Worm (Caenorhabditis elegans) whole organism, L3 larva: ENCODE measurements around the gene srx-82.

Experiments used
- R02D3.7 ChIP-seq: fragments of 150-350 bp; optimal IDR thresholded peaks from 2 replicates; lab custom pipeline; 2014; ENCODE audit warnings: missing biosample characterization, missing genetic modification characterization
- ZK546.5 ChIP-seq: sonication (generic microtip); optimal IDR thresholded peaks from 2 replicates; lab custom pipeline; 2017; ENCODE audit warnings: missing biosample characterization, missing genetic modification characterization
- ama-1 ChIP-seq: fragments of 150-350 bp; optimal IDR thresholded peaks from 2 replicates; lab custom pipeline; 2018
- ceh-16 ChIP-seq: sonication (generic microtip); optimal IDR thresholded peaks from 2 replicates; lab custom pipeline; 2017; ENCODE audit warnings: missing biosample characterization, missing genetic modification characterization
- ceh-28 ChIP-seq: fragments of 150-350 bp; optimal IDR thresholded peaks from 2 replicates; lab custom pipeline; 2014; ENCODE audit warnings: missing biosample characterization, missing genetic modification reagents, missing genetic modification characterization
- ceh-82 ChIP-seq: fragments of 150-350 bp; optimal IDR thresholded peaks from 2 replicates; lab custom pipeline; 2014; ENCODE audit warnings: missing biosample characterization, missing genetic modification characterization
- ceh-9 ChIP-seq: sonication (generic microtip); optimal IDR thresholded peaks from 2 replicates; lab custom pipeline; 2018; ENCODE audit warnings: missing biosample characterization, missing genetic modification characterization
- daf-12 ChIP-seq: fragments of 150-350 bp; optimal IDR thresholded peaks from 2 replicates; lab custom pipeline; 2014; ENCODE audit warnings: missing biosample characterization, missing genetic modification reagents, missing genetic modification characterization
- egl-27 ChIP-seq: sonication (generic microtip); optimal IDR thresholded peaks from 4 replicates; lab custom pipeline; 2017; ENCODE audit warnings: missing biosample characterization, missing genetic modification reagents, missing genetic modification characterization
- egl-5 ChIP-seq: fragments of 150-350 bp; optimal IDR thresholded peaks from 2 replicates; lab custom pipeline; 2017; ENCODE audit warnings: missing biosample characterization, missing genetic modification reagents, missing genetic modification characterization, inconsistent platforms
- elt-1 ChIP-seq: fragments of 150-350 bp; optimal IDR thresholded peaks from 2 replicates; lab custom pipeline; 2014; ENCODE audit warnings: missing biosample characterization, missing genetic modification characterization
- elt-2 ChIP-seq: sonication (generic microtip); optimal IDR thresholded peaks from 2 replicates; lab custom pipeline; 2016; ENCODE audit warnings: missing genetic modification reagents, mild to moderate bottlenecking, missing genetic modification characterization, missing compliant biosample characterization
- elt-3 ChIP-seq, 3 experiments: fragments of 150-350 bp in 1 of 3; sonication (generic microtip) in 2 of 3; optimal IDR thresholded peaks; 2 replicates in 2 of 3; 4 replicates in 1 of 3; lab custom pipeline; 2014 to 2017; ENCODE audit warnings: missing biosample characterization in 3 of 3, missing genetic modification characterization in 3 of 3
- eor-1 ChIP-seq, 2 experiments: fragments of 150-350 bp; optimal IDR thresholded peaks; 2 replicates each; lab custom pipeline; 2014 to 2018; ENCODE audit warnings: missing biosample characterization in 2 of 2, missing genetic modification characterization in 2 of 2
- fkh-10 ChIP-seq: sonication (generic microtip); optimal IDR thresholded peaks from 2 replicates; lab custom pipeline; 2017; ENCODE audit warnings: missing biosample characterization, missing genetic modification reagents, missing genetic modification characterization
- fkh-2 ChIP-seq: fragments of 150-350 bp; optimal IDR thresholded peaks from 2 replicates; lab custom pipeline; 2014; ENCODE audit warnings: missing biosample characterization, missing genetic modification reagents, missing genetic modification characterization
- hmg-11 ChIP-seq: sonication (generic microtip); optimal IDR thresholded peaks from 2 replicates; lab custom pipeline; 2016; ENCODE audit warnings: missing genetic modification characterization, missing compliant biosample characterization
- jun-1 ChIP-seq: fragments of 150-350 bp; optimal IDR thresholded peaks from 2 replicates; lab custom pipeline; 2014; ENCODE audit warnings: missing biosample characterization, missing genetic modification reagents, missing genetic modification characterization
- lin-15B ChIP-seq: fragments of 150-350 bp; optimal IDR thresholded peaks from 2 replicates; lab custom pipeline; 2014; ENCODE audit warnings: missing biosample characterization, missing genetic modification characterization
- lin-39 ChIP-seq: fragments of 150-350 bp; optimal IDR thresholded peaks from 2 replicates; lab custom pipeline; 2018; ENCODE audit warnings: missing biosample characterization, missing genetic modification reagents, missing genetic modification characterization
- lsy-12 ChIP-seq: sonication (generic microtip); optimal IDR thresholded peaks from 2 replicates; lab custom pipeline; 2016; ENCODE audit warnings: mild to moderate bottlenecking, missing genetic modification characterization, missing compliant biosample characterization
- nfya-1 ChIP-seq: sonication (generic microtip); optimal IDR thresholded peaks from 2 replicates; lab custom pipeline; 2017; ENCODE audit warnings: missing genetic modification characterization, mild to moderate bottlenecking, missing compliant biosample characterization, antibody characterized with exemption, moderate library complexity; ENCODE audit not compliant: insufficient read depth
- nhr-12 ChIP-seq: fragments of 150-350 bp; optimal IDR thresholded peaks from 2 replicates; lab custom pipeline; 2014; ENCODE audit warnings: missing biosample characterization, missing genetic modification characterization
- nhr-23 ChIP-seq: fragments of 150-350 bp; optimal IDR thresholded peaks from 2 replicates; lab custom pipeline; 2014; ENCODE audit warnings: missing biosample characterization, missing genetic modification reagents, missing genetic modification characterization
- nhr-237 ChIP-seq: fragments of 150-350 bp; optimal IDR thresholded peaks from 2 replicates; lab custom pipeline; 2014; ENCODE audit warnings: missing biosample characterization, missing genetic modification characterization
- nhr-25 ChIP-seq: sonication (generic microtip); optimal IDR thresholded peaks from 2 replicates; lab custom pipeline; 2017; ENCODE audit warnings: missing biosample characterization, missing genetic modification characterization
- nhr-28 ChIP-seq: fragments of 150-350 bp; optimal IDR thresholded peaks from 2 replicates; lab custom pipeline; 2014; ENCODE audit warnings: missing biosample characterization, missing genetic modification characterization
- nhr-43 ChIP-seq: sonication (generic microtip); optimal IDR thresholded peaks from 2 replicates; lab custom pipeline; 2016; ENCODE audit warnings: mild to moderate bottlenecking, missing genetic modification characterization, missing compliant biosample characterization; ENCODE audit not compliant: poor library complexity, severe bottlenecking
- nhr-76 ChIP-seq: fragments of 150-350 bp; sonication (generic microtip); optimal IDR thresholded peaks from 5 replicates; lab custom pipeline; 2014; ENCODE audit warnings: missing biosample characterization, missing genetic modification characterization
- nhr-77 ChIP-seq: fragments of 150-350 bp; optimal IDR thresholded peaks from 2 replicates; lab custom pipeline; 2014; ENCODE audit warnings: missing biosample characterization, missing genetic modification characterization
- pha-4 ChIP-seq: fragments of 150-350 bp; optimal IDR thresholded peaks from 2 replicates; lab custom pipeline; 2014; ENCODE audit warnings: missing biosample characterization, missing genetic modification reagents, missing genetic modification characterization
- pqm-1 ChIP-seq: fragments of 150-350 bp; optimal IDR thresholded peaks from 2 replicates; lab custom pipeline; 2017; ENCODE audit warnings: missing biosample characterization, missing genetic modification characterization, inconsistent platforms
- sea-2 ChIP-seq: fragments of 150-350 bp; sonication (generic microtip); optimal IDR thresholded peaks from 4 replicates; lab custom pipeline; 2014; ENCODE audit warnings: missing biosample characterization, missing genetic modification reagents, missing genetic modification characterization
- skn-1 ChIP-seq: fragments of 150-350 bp; optimal IDR thresholded peaks from 2 replicates; lab custom pipeline; 2014; ENCODE audit warnings: missing biosample characterization, missing genetic modification characterization
- snpc-4 ChIP-seq: fragments of 150-350 bp; optimal IDR thresholded peaks from 2 replicates; lab custom pipeline; 2014; ENCODE audit warnings: missing biosample characterization, missing genetic modification characterization
- tbx-2 ChIP-seq: sonication (generic microtip); optimal IDR thresholded peaks from 2 replicates; lab custom pipeline; 2016; ENCODE audit warnings: mild to moderate bottlenecking, missing genetic modification characterization, missing compliant biosample characterization
- unc-39 ChIP-seq: sonication (generic microtip); optimal IDR thresholded peaks from 4 replicates; lab custom pipeline; 2017; ENCODE audit warnings: missing biosample characterization, missing genetic modification characterization
- unc-62 ChIP-seq: fragments of 150-350 bp; sonication (generic microtip); optimal IDR thresholded peaks from 4 replicates; lab custom pipeline; 2014; ENCODE audit warnings: missing biosample characterization, missing genetic modification reagents, missing genetic modification characterization
- zag-1 ChIP-seq: fragments of 150-350 bp; optimal IDR thresholded peaks from 2 replicates; lab custom pipeline; 2014; ENCODE audit warnings: missing biosample characterization, missing genetic modification characterization
- ztf-11 ChIP-seq: fragments of 150-350 bp; optimal IDR thresholded peaks from 2 replicates; lab custom pipeline; 2014; ENCODE audit warnings: missing biosample characterization, missing genetic modification characterization
- ztf-4 ChIP-seq: fragments of 150-350 bp; optimal IDR thresholded peaks from 2 replicates; lab custom pipeline; 2014; ENCODE audit warnings: missing biosample characterization, missing genetic modification characterization

Gene srx-82

ce11 chrV:11605227-11605626, 15.7 kb downstream of the srx-82 start:
- TF ChIP-seq pha-4 (tag; lab: Kevin White, UChicago) (peak; percentile 91), hmg-11 (tag; lab: Kevin White, UChicago) (no peak)

DNA sequence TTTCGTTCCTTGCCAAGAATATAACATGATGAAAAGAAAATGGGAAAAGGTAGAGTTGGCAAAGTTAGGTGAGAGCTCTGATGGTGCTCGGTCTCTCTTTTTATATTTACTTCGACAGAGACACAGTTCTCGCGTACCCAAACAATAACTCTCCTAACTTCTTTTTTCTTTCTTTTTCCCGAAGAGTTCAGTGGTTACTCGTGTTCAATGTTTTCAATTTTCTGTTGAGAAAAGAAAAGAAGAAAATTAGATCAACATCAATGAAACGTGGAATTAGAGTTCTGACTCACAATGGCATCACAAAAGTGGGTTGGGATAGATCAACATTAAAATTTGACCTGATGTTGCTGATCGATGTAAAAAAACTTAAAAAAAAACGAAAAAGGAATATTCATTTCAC, 16.9 kb downstream of the srx-82 start, which contains the start of gene idpp-16:
Gene idpp-16, minus strand, starts transcription at position 101 of the 400 bp plus-strand sequence.
- TF ChIP-seq pha-4 (tag; lab: Kevin White, UChicago) (peak; percentile 74), fkh-2 (tag; lab: Kevin White, UChicago) (no peak)

- peak; percentile 32 for TF ChIP-seq pha-4 (tag; lab: Kevin White, UChicago)
- no peak for TF ChIP-seq eor-1 (tag; optimal IDR thresholded peaks at IDR 0.05; lab: Kevin White, UChicago)
- no peak for TF ChIP-seq tbx-2
- TF ChIP-seq ZK546.5, result no peak
Observed at ce11 chrV:11610049-11610448, 20.5 kb downstream of the srx-82 start, which contains the start of gene piit-1. TSS of gene piit-1 (minus strand) at chrV:11610149.

- TF ChIP-seq zag-1 (tag; lab: Kevin White, UChicago) (no peak), nfya-1 (tag; lab: Kevin White, UChicago) (peak; percentile 65), ztf-11 (tag; lab: Kevin White, UChicago) (peak; percentile 29), lsy-12 (tag; lab: Kevin White, UChicago) (peak; percentile 47), fkh-10 (no peak), ceh-16 (tag; lab: Kevin White, UChicago) (no peak), daf-12 (tag; lab: Kevin White, UChicago) (no peak), nhr-43 (tag; lab: Kevin White, UChicago) (peak; percentile 81), sea-2 (GFP tag; lab: Kevin White, UChicago) (no peak), unc-39 (tag; lab: Kevin White, UChicago) (no peak), ztf-4 (tag; lab: Kevin White, UChicago) (no peak), pha-4 (tag; lab: Kevin White, UChicago) (no peak), hmg-11 (tag; lab: Kevin White, UChicago) (peak; percentile 89), pqm-1 (tag; lab: Kevin White, UChicago) (no peak), nhr-237 (tag; lab: Kevin White, UChicago) (no peak), unc-62 (GFP tag; lab: Kevin White, UChicago) (no peak), nhr-12 (tag; lab: Kevin White, UChicago) (no peak), lin-15B (peak; percentile 64), nhr-28 (no peak), nhr-76 (peak; percentile 59), elt-2 (tag; lab: Kevin White, UChicago) (peak; percentile 59), lin-39 (peak; percentile 54), ama-1 (lab: Kevin White, UChicago) (no peak), tbx-2 (peak; percentile 49), ceh-9 (tag; lab: Kevin White, UChicago) (no peak), skn-1 (tag; lab: Kevin White, UChicago) (no peak), snpc-4 (tag; lab: Kevin White, UChicago) (peak; percentile 72), jun-1 (peak; percentile 5), ceh-82 (peak; percentile 83), nhr-77 (tag; lab: Kevin White, UChicago) (no peak), nhr-23 (tag; lab: Kevin White, UChicago) (peak; percentile 73), egl-27 (no peak), egl-5 (tag; lab: Kevin White, UChicago) (no peak), nhr-25 (tag; lab: Kevin White, UChicago) (peak; percentile 56), ZK546.5 (no peak), elt-3 (tag; optimal IDR thresholded peaks at IDR 0.05; lab: Kevin White, UChicago) (no peak), R02D3.7 (tag; lab: Kevin White, UChicago) (peak; percentile 56), ceh-28 (tag; lab: Kevin White, UChicago) (peak; percentile 40), elt-1 (tag; lab: Kevin White, UChicago) (no peak)
Observed at ce11 chrV:11610481-11610880, 20.9 kb downstream of the srx-82 start, which contains the start of gene sas-5. TSS of gene sas-5 (plus strand) at chrV:11610737.
